Fruit fly (Drosophila melanogaster) whole organism, wandering third instar larva: ENCODE results near the gene CG16779.

Experiments
- CrebA ChIP-seq: fragments of 200-800 bp; sonication (Bioruptor generic); optimal IDR thresholded peaks from 2 replicates; lab custom pipeline; 2016; ENCODE audit warnings: missing biosample characterization, mild to moderate bottlenecking, missing genetic modification characterization, borderline replicate concordance
- HLH106 ChIP-seq: fragments of 200-800 bp; optimal IDR thresholded peaks from 3 replicates; lab custom pipeline; 2019; ENCODE audit warnings: missing biosample characterization, mild to moderate bottlenecking, missing genetic modification characterization, moderate library complexity
- Myc ChIP-seq: fragments of >200 bp; optimal IDR thresholded peaks from 2 replicates; lab custom pipeline; 2017
- N ChIP-seq: fragments of >200 bp; optimal IDR thresholded peaks from 2 replicates; lab custom pipeline; 2018; ENCODE audit warnings: missing biosample characterization, missing external identifiers, missing genetic modification characterization
- fru ChIP-seq: fragments of 200-800 bp; sonication (Bioruptor generic); optimal IDR thresholded peaks from 3 replicates; lab custom pipeline; 2016; ENCODE audit warnings: missing biosample characterization, mild to moderate bottlenecking, missing genetic modification characterization
- h ChIP-seq: fragments of 200-800 bp; sonication (Bioruptor generic); optimal IDR thresholded peaks from 3 replicates; lab custom pipeline; 2016; ENCODE audit warnings: missing biosample characterization, mild to moderate bottlenecking, missing genetic modification characterization
- lola ChIP-seq: fragments of >200 bp; optimal IDR thresholded peaks from 2 replicates; lab custom pipeline; 2017; ENCODE audit warnings: missing biosample characterization, missing genetic modification characterization
- pan ChIP-seq: fragments of >200 bp; optimal IDR thresholded peaks from 2 replicates; lab custom pipeline; 2017
- psq ChIP-seq: fragments of 200-800 bp; sonication (Bioruptor generic); optimal IDR thresholded peaks from 3 replicates; lab custom pipeline; 2017; ENCODE audit warnings: missing biosample characterization, mild to moderate bottlenecking, missing genetic modification characterization, moderate library complexity
- rgr ChIP-seq: fragments of 200-800 bp; sonication (Bioruptor generic); optimal IDR thresholded peaks from 3 replicates; lab custom pipeline; 2016; ENCODE audit warnings: missing biosample characterization, mild to moderate bottlenecking, missing genetic modification characterization
- usp ChIP-seq: fragments of >200 bp; optimal IDR thresholded peaks from 2 replicates; lab custom pipeline; 2017; ENCODE audit warnings: missing biosample characterization, missing genetic modification characterization

- TF ChIP-seq psq (GFP tag; lab: Kevin White, UChicago) (no peak), usp (GFP tag; lab: Kevin White, UChicago) (no peak), lola (GFP tag; lab: Kevin White, UChicago) (no peak), Myc (no peak), fru (no peak), pan (no peak), CrebA (GFP tag; lab: Kevin White, UChicago) (no peak), rgr (GFP tag; lab: Kevin White, UChicago) (no peak), h (GFP tag; lab: Kevin White, UChicago) (peak; percentile 14), N (GFP tag; lab: Kevin White, UChicago) (no peak), HLH106 (tag; lab: Kevin White, UChicago) (no peak)
These were observed 6.9 kb upstream of the CG16779 start for dm6 chr3R:9500193-9501051.
